Worm (Caenorhabditis elegans): ENCODE data around the gene col-120.
"Not testable (repeated sequence)": the region's sequence is repeated elsewhere in the genome, so short reads cannot be mapped to it uniquely, and the experiment has no call there.

Gene col-120

DNA sequence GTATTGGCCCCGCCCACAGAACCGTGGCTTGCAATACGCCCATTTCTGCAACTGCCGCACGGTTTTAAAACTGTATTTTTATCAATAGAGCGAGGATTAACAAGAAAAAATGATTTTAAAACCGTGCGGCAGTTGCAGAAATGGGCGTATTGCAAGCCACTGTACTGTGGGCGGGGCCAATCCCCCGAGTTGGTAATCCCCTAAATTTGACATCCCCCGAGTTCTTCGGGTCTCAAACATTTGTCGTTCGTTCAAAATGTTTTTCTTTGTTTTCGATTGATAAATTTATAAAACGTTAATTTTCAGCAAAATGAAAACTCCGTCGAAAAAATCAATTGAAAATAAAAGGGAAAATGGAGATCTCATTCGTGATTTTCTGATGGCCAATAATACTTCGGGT lies 12.4 kb downstream of the col-120 start, which contains the start of gene Y11D7A.7:
Gene Y11D7A.7, plus strand, starts transcription at position 301 of the 400 bp plus-strand sequence.
- TF ChIP-seq unc-130, lin-15B, nhr-47 (tag; optimal IDR thresholded peaks at IDR 0.05): not testable (repeated sequence)

DNA sequence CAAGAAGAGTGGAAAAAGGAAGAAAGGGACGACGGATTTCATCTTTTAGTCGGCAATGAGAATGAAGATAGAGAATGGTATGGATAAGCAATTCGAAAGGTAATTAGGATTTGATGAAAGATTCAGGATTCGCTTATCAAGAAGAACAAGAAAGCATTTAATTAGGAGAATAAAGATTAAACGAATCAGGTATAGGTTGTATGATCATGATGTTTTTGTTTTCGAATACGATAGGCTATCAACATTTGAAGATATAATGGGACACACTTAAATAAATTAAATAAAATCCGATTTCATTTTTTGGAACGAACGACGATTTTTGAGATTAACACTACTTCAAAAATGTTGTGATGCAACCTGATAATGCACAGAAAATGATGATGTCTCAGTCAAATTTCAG lies 16.2 kb downstream of the col-120 start, which contains the start of gene Y11D7A.5:
Gene Y11D7A.5, minus strand, starts transcription at position 101 of the 400 bp plus-strand sequence.
- no peak for TF ChIP-seq lir-3 (tag; optimal IDR thresholded peaks at IDR 0.05; ENCODE audit: poor library complexity)
- TF ChIP-seq mep-1 (tag; optimal IDR thresholded peaks at IDR 0.05), result no peak
- TF ChIP-seq blmp-1 (tag; optimal IDR thresholded peaks at IDR 0.05), result peak; percentile 20

DNA sequence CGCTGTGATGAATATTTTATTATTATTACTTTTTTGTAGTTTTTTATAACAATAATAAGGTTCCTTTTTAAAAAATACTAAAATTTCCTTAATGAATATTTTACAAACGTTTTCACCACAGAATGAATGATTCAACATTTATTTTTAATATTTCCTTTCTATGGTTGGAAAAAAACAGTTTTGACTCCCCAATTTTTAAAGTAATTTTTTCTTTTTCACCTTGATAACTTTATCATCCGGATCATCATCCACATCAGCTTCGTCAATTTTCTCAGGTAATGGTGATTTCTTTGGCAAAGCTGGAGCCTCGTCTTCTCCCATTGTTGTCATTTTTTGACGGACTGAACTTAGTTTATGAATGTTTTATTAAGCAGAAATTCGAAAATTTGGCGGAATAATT lies 17.9 kb downstream of the col-120 start, which contains the start of gene rab-28:
Gene rab-28, minus strand, starts transcription at position 343 of the 400 bp plus-strand sequence.
- no peak for TF ChIP-seq sox-4 (tag; optimal IDR thresholded peaks at IDR 0.05)
- TF ChIP-seq unc-30 (tag; optimal IDR thresholded peaks at IDR 0.05), result no peak
- TF ChIP-seq mep-1 (tag; optimal IDR thresholded peaks at IDR 0.05), result no peak
- no peak for TF ChIP-seq zip-4 (GFP tag; optimal IDR thresholded peaks at IDR 0.05)
- no peak for TF ChIP-seq aly-2 (tag; optimal IDR thresholded peaks at IDR 0.05)
- no peak for TF ChIP-seq jun-1 (tag; optimal IDR thresholded peaks at IDR 0.05)
- TF ChIP-seq fkh-10 (GFP tag; optimal IDR thresholded peaks at IDR 0.05), result no peak
- TF ChIP-seq hpl-2 (GFP tag; optimal IDR thresholded peaks at IDR 0.05), result no peak
- TF ChIP-seq mab-9 (GFP tag; IDR thresholded peaks at IDR 0.05), result no peak
- no peak for TF ChIP-seq tbx-2 (tag; optimal IDR thresholded peaks at IDR 0.05)
- no peak for TF ChIP-seq lin-15B (tag; optimal IDR thresholded peaks at IDR 0.05)
- no peak for TF ChIP-seq nhr-90 (tag; optimal IDR thresholded peaks at IDR 0.05; ENCODE audit: poor library complexity)
- no peak for TF ChIP-seq dsc-1 (tag; optimal IDR thresholded peaks at IDR 0.05)
- no peak for TF ChIP-seq nhr-20 (tag; optimal IDR thresholded peaks at IDR 0.05)
- no peak for TF ChIP-seq elt-3 (tag; optimal IDR thresholded peaks at IDR 0.05)
- TF ChIP-seq isw-1 (GFP tag; IDR thresholded peaks at IDR 0.05), result no peak
- no peak for TF ChIP-seq ztf-11 (tag; optimal IDR thresholded peaks at IDR 0.05)

DNA sequence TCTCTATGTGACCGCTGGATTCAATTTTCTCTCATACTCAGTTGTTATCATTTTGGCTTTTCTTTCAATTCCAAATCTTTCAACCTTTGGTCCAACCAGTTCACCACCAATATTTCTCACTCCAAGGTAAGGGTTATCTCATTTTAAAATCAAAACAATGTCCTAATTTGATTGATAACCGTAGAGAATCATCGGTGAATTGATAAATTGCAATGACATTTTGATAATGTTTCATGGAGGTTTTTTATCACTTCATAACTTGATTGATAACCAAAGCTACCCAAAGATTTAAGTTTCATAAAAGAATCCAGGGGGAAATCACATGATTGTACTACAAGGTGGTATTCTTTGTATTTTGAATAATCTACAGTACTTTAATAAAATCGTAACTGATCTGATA lies 22.4 kb downstream of the col-120 start:
- TF ChIP-seq elt-3 (tag; optimal IDR thresholded peaks at IDR 0.05) (peak in 1 of 6 experiments; percentile 73), mef-2 (tag; optimal IDR thresholded peaks at IDR 0.05) (no peak), dsc-1 (tag; optimal IDR thresholded peaks at IDR 0.05) (no peak), blmp-1 (tag; optimal IDR thresholded peaks at IDR 0.05) (peak; percentile 12)

DNA sequence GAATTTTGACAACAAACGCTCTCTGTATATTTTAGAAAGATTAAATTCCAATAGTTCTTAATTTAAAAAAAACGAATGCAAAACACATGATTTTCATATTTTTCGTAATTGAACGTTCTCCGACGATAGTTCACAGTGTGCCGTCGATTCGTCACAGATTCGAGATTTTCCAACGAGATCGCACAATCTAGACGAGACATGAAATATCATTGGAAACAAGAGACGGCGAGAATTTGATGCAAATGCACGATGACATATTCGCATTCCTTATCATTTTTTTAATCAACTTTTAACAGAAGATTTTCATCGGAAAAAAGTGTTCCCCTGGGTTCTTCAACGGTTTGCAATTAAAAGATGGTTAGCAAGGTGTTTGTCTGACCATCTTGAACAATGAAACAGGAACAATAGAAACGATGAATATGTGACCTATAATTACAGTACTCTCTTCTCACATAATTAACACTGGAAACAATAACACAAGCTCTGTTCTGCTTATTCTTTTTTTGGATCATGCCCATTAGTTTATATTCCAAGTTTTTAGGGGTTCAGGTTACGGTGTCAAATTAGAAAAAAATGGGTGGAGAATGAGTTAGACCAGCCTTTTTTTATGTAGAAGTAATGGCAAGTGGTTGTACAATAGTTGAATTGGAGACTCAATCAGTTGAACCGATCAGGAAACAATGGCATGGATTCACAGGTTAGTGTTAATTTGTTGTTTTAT lies 29.0 kb downstream of the col-120 start, which contains the start of gene Y11D7A.3:
Gene Y11D7A.3, plus strand, starts transcription at position 671 of the 721 bp plus-strand sequence.
- peak in 1 of 6 experiments; percentile 65 for TF ChIP-seq elt-3 (tag; optimal IDR thresholded peaks at IDR 0.05)
- TF ChIP-seq lir-3 (tag; optimal IDR thresholded peaks at IDR 0.05; ENCODE audit: poor library complexity), result no peak
- peak in 1 of 2 experiments; percentile 11 for TF ChIP-seq lin-35 (GFP tag; optimal IDR thresholded peaks at IDR 0.05)
- peak; percentile 58 for TF ChIP-seq unc-130 (tag; optimal IDR thresholded peaks at IDR 0.05)
- peak; percentile 15 for TF ChIP-seq tbx-2 (tag; optimal IDR thresholded peaks at IDR 0.05)

DNA sequence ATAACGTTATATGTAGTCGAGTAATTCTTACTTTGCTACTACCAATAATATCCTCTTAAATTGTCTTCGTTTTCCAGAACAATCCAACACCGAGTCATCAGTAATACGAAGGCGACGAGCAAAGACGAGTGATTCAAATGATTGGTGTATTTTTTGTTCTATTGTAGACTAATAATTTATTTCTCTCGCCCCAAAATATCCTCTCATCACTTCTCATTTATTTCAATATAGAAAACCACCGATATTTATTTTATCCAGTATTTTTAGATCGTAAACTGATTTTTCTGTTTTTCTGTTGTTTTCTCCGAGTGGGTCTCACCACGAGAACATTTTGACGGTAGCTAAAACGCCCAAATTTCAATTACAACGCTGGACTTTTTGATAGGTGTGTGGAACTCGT lies 33.9 kb downstream of the col-120 start:
- no peak for TF ChIP-seq Y116A8C.19 (tag; optimal IDR thresholded peaks at IDR 0.05; ENCODE audit: borderline replicate concordance)
- TF ChIP-seq egl-27 (tag; optimal IDR thresholded peaks at IDR 0.05), result no peak
- TF ChIP-seq tlp-1 (tag; optimal IDR thresholded peaks at IDR 0.05), result no peak
- TF ChIP-seq aly-2 (tag; optimal IDR thresholded peaks at IDR 0.05), result no peak
- TF ChIP-seq elt-3 (tag; optimal IDR thresholded peaks at IDR 0.05), result no peak
- no peak for TF ChIP-seq fos-1 (tag; optimal IDR thresholded peaks at IDR 0.05)
- TF ChIP-seq F16B12.6 (tag; optimal IDR thresholded peaks at IDR 0.05), result no peak
